Worm (Caenorhabditis elegans) whole organism, L4/young adult: ENCODE results near the gene col-75.

Experiments
- W03F9.2 ChIP-seq: fragments of 150-350 bp; optimal IDR thresholded peaks from 2 replicates; lab custom pipeline; 2014; ENCODE audit warnings: missing biosample characterization, missing genetic modification characterization
- dao-5 ChIP-seq: sonication (generic microtip); optimal IDR thresholded peaks from 2 replicates; lab custom pipeline; 2016; ENCODE audit warnings: missing genotype, missing genetic modification characterization, moderate library complexity, missing compliant biosample characterization
- him-1 ChIP-seq: sonication (generic microtip); optimal IDR thresholded peaks from 2 replicates; lab custom pipeline; 2016; ENCODE audit warnings: missing genotype, missing genetic modification reagents, missing genetic modification characterization, missing compliant biosample characterization

col-75 gene

ce11 chrII:6425993-6426392, at the start of gene col-75:
col-75 (plus strand) TSS chrII:6426293.
- TF ChIP-seq W03F9.2 (tag; lab: Kevin White, UChicago) (no peak), dao-5 (tag; lab: Kevin White, UChicago) (no peak), him-1 (no peak)

ce11 chrII:6376693-6377092, 49.4 kb upstream of the col-75 start:
- no peak for TF ChIP-seq W03F9.2 (tag; lab: Kevin White, UChicago)
- TF ChIP-seq him-1: no peak
- no peak for TF ChIP-seq dao-5 (tag; lab: Kevin White, UChicago)

DNA sequence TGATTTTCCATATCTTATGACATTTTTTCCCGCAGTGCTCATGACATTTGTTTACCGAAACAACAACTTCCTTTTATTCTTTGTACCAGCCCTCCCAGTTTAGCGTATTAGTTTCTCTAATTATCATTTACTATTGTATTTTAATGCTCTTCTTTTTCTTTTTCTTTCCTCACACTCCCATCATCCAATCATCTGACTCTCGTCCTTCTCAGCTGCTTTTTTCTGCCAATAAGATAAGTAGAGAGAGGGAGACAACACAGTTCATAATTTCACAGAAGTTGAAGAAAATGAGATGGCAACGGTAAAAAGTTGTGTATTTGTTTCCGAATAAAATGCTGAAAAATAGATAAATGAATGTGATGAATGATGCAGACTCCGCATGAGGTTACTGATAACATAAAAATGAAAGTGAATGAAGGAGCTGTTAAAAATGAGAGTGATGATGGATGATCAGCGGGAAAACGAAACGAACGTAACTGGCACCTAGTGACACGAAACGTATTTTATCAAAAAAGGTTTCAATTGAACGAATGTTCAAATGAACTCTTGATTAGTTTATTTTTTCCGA, 48.6 kb upstream of the col-75 start:
- no peak for TF ChIP-seq him-1
- no peak for TF ChIP-seq W03F9.2 (tag; lab: Kevin White, UChicago)
- no peak for TF ChIP-seq dao-5 (tag; lab: Kevin White, UChicago)

- TF ChIP-seq him-1: no peak
- TF ChIP-seq dao-5 (tag; lab: Kevin White, UChicago): no peak
- no peak for TF ChIP-seq W03F9.2 (tag; lab: Kevin White, UChicago)
Measured at ce11 chrII:6379038-6379563, 47.0 kb upstream of the col-75 start.

DNA sequence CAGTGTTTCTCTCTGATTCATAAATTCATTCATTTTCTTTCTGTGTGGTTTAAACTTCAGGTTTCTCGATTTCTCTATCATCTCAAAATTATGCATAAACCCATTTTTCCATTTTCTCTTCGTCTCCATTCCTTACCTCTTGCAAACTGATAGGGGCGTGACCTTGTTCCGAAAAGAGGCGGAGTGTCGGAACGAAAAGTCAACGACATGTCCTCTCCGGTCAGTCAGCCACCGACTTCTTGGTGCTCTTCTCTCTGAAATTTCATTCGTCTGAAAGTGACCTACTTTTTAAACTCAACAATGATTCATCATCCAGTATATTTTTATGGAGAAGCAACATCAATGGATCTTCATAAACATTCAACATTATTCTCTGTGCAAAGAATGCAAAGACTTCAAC, 45.2 kb upstream of the col-75 start, which contains the start of gene F58F12.12:
Gene F58F12.12, plus strand, starts transcription at position 301 of the 400 bp plus-strand sequence.
- no peak for TF ChIP-seq W03F9.2 (tag; lab: Kevin White, UChicago)
- TF ChIP-seq him-1: no peak
- TF ChIP-seq dao-5 (tag; lab: Kevin White, UChicago): no peak

ce11 chrII:6383183-6383695, 42.9 kb upstream of the col-75 start, which contains the start of gene F58F12.1:
F58F12.1 (plus strand) TSS chrII:6383645.
- no peak for TF ChIP-seq dao-5 (tag; lab: Kevin White, UChicago)
- TF ChIP-seq him-1: peak; percentile 30
- peak; percentile 83 for TF ChIP-seq W03F9.2 (tag; lab: Kevin White, UChicago)

DNA sequence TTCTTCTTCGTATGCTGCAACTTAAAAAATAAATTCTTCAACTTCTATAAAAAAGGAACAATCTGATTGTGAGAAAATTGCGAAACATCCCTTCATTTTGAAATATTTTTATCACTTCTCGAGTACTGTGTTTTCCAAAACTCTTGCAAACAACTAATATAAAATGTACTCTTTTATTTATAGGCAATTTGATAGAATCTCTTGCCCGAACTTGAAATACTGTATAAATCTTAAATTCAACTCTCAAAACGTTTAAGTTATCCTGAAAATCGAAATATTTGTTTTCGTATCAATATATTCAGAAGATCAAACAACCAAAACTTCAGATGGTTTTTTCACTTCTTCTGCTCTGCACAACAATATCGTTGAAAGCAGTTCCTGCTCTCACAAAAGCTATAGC, 39.6 kb upstream of the col-75 start, which contains the start of gene F58F12.4:
Gene F58F12.4, plus strand, starts transcription at position 301 of the 400 bp plus-strand sequence.
- TF ChIP-seq him-1: no peak
- TF ChIP-seq dao-5 (tag; lab: Kevin White, UChicago): no peak
- TF ChIP-seq W03F9.2 (tag; lab: Kevin White, UChicago): no peak

DNA sequence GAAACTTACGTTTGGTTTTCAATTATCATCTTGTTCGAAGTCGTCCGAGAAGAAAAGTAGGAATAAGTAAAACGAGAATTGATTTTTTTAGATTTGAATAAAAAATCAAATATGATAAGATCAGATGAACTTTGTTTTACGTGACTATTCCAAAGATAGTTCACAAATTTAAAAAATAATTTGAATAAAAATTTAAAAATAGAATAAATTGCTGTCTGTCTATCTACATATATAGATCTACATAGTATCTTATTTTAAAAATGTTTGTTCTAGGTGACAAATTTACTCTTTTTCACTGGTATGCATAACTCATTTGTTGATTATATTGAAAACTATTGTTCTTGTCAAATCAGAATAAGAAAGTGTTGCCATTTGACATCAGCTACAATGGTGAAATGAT, 38.2 kb upstream of the col-75 start, which contains the start of gene F58F12.2:
Gene F58F12.2, minus strand, starts transcription at position 101 of the 400 bp plus-strand sequence.
- TF ChIP-seq dao-5 (tag; lab: Kevin White, UChicago): no peak
- no peak for TF ChIP-seq him-1
- no peak for TF ChIP-seq W03F9.2 (tag; lab: Kevin White, UChicago)

DNA sequence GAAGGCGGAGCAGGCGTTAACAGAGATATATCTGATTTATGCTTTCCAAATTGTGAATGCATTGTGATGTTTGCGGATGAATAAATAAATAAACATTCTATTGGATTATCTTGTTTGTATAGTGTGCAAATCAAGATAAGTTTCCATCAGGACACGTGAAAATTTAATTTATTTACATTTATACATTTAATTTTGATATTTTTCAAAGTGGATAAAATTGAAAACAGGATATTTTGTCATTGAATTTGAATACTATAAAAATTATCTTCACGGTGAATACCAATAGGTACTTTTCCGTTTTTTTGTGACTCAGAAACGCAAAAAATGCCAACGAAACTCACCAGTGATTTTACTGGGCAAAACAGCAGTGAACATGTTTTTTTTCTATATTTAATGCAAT, 34.9 kb upstream of the col-75 start, which contains the start of gene F58F12.3:
Gene F58F12.3, minus strand, starts transcription at position 101 of the 400 bp plus-strand sequence.
- TF ChIP-seq him-1 (no peak), W03F9.2 (tag; lab: Kevin White, UChicago) (no peak), dao-5 (tag; lab: Kevin White, UChicago) (no peak)

ce11 chrII:6394037-6394436, 32.1 kb upstream of the col-75 start:
- no peak for TF ChIP-seq dao-5 (tag; lab: Kevin White, UChicago)
- no peak for TF ChIP-seq him-1
- no peak for TF ChIP-seq W03F9.2 (tag; lab: Kevin White, UChicago)

DNA sequence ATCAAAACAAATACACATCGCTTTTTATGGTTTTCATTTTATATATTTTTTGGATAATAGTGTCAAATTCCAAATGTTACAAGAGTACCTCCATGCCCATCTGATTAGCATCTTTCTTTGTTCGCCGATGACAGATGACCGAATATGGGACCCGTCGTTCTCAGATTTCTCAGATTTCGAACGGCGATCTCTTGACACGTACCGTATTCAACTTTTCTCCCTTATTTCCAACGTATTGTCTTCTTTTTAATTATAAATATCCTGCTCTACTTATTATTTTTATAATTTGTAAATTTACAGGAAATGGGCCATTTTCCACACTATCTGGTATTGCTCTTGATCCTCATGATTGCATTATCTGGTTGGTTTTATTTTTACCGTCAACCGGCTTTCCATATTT, 27.7 kb upstream of the col-75 start, which contains the start of gene zig-10:
Gene zig-10, plus strand, starts transcription at position 301 of the 400 bp plus-strand sequence.
- TF ChIP-seq W03F9.2 (tag; lab: Kevin White, UChicago) (no peak), him-1 (no peak), dao-5 (tag; lab: Kevin White, UChicago) (no peak)

DNA sequence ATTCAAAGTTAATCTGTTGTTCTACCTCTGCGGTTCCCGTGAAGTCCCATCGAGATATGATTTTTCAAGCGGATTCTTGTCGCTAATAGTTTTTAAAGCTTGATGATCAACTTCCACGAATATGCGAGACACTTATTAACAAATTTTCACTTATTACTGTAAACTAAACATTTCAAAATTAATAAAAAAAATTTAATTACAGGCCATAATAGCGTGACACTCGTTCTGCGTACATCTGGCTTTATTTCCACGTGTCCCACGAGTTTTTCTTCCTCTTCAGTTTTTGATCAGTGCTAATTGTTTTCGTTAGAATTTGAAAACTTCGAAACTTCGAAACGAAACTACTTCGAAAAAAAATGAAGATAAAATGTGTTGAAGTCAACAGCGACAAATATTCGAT, 24.4 kb upstream of the col-75 start, which contains the start of gene btb-2:
Gene btb-2, plus strand, starts transcription at position 301 of the 400 bp plus-strand sequence.
- TF ChIP-seq W03F9.2 (tag; lab: Kevin White, UChicago) (no peak), him-1 (no peak), dao-5 (tag; lab: Kevin White, UChicago) (no peak)

DNA sequence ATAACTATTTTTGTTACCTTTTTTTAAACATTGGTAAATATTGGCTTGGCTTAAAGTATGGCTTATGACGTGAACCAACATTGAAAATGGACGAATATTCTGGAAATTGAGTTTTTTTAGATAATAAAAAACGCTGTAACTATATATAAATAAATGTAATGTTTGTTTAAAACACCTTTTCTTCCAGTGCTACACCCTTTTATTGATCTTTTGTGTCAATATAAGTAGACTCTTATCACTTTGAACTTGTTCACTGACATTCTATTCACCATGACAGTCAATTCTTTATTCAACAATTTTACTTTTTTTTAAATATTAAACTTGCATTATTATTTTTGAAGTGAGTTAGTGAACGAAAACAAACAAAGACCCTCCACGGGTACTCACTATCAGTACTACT, 22.9 kb upstream of the col-75 start, which contains the start of gene T25D10.1:
Gene T25D10.1, plus strand, starts transcription at position 169 of the 400 bp plus-strand sequence.
- TF ChIP-seq him-1: no peak
- TF ChIP-seq dao-5 (tag; lab: Kevin White, UChicago): no peak
- TF ChIP-seq W03F9.2 (tag; lab: Kevin White, UChicago): no peak

ce11 chrII:6407279-6407678, 18.8 kb upstream of the col-75 start, which contains the start of gene spp-11:
spp-11 (minus strand) TSS chrII:6407379.
- TF ChIP-seq W03F9.2 (tag; lab: Kevin White, UChicago) (no peak), dao-5 (tag; lab: Kevin White, UChicago) (no peak), him-1 (no peak)
